Fruit fly (Drosophila melanogaster): ENCODE measurements around the gene CG9497.
A peak's percentile ranks its signal among the peaks of the same experiment; 100 is the strongest.

The CG9497 gene

dm6 chr2L:6341246-6341645, 7.0 kb downstream of the CG9497 start:
- TF ChIP-seq h (GFP tag; optimal IDR thresholded peaks at IDR 0.05) (no peak), HLH106 (tag; optimal IDR thresholded peaks at IDR 0.05) (no peak), Mio (GFP tag; optimal IDR thresholded peaks at IDR 0.05) (no peak), brk (GFP tag; optimal IDR thresholded peaks at IDR 0.05) (no peak), br (GFP tag; optimal IDR thresholded peaks at IDR 0.05) (no peak), Jra (GFP tag; optimal IDR thresholded peaks at IDR 0.05) (no peak), lola (GFP tag; optimal IDR thresholded peaks at IDR 0.05) (no peak), sv (GFP tag; optimal IDR thresholded peaks at IDR 0.05) (no peak), OdsH (GFP tag; optimal IDR thresholded peaks at IDR 0.05) (no peak)

DNA sequence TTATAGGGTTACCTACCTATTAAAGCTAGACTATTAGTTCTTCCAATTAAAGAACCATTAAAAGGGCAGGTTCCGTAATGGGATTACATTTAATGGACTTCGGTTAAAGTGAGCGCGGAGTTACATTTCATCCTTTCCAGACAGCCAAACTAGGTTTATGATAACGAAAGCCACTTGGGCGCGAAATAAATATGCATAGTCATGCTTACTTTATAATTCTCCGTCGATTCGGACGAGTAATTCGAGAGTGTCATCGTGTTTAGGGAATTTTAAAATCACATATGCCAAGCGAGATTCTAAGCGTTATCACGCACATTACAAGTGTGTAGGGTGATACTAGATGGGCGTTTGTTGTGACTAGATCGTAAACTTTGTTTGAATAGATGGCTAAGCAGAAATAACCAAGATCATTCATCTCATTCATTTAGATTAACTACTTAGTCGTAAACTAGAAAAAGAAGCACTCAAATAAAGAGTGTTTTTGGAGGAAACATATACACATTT, 8.0 kb downstream of the CG9497 start:
- TF ChIP-seq sage (GFP tag; optimal IDR thresholded peaks at IDR 0.05): no peak
- no peak for TF ChIP-seq Mio (GFP tag; optimal IDR thresholded peaks at IDR 0.05)

- TF ChIP-seq Hr78 (GFP tag; optimal IDR thresholded peaks at IDR 0.05): no peak
- no peak for TF ChIP-seq Hr83 (GFP tag; optimal IDR thresholded peaks at IDR 0.05; ENCODE audit: poor library complexity, severe bottlenecking)
- TF ChIP-seq Abd-B (GFP tag; optimal IDR thresholded peaks at IDR 0.05): no peak
- TF ChIP-seq tai (GFP tag; optimal IDR thresholded peaks at IDR 0.05): no peak
- TF ChIP-seq dl (GFP tag; optimal IDR thresholded peaks at IDR 0.05; ENCODE audit: insufficient read depth in 1 of 2, partially characterized antibody in 2 of 2): no peak
- no peak for TF ChIP-seq dsf (GFP tag; optimal IDR thresholded peaks at IDR 0.05; ENCODE audit: borderline replicate concordance)
- no peak for TF ChIP-seq N (GFP tag; optimal IDR thresholded peaks at IDR 0.05)
- no peak for TF ChIP-seq Rel (GFP tag; optimal IDR thresholded peaks at IDR 0.05)
- TF ChIP-seq Rel (tag; optimal IDR thresholded peaks at IDR 0.05): no peak
- TF ChIP-seq br (GFP tag; optimal IDR thresholded peaks at IDR 0.05): peak; percentile 55
- TF ChIP-seq Jra (GFP tag; optimal IDR thresholded peaks at IDR 0.05): no peak
- TF ChIP-seq usp (GFP tag; optimal IDR thresholded peaks at IDR 0.05): no peak
- TF ChIP-seq lola (GFP tag; optimal IDR thresholded peaks at IDR 0.05): peak; percentile 5
- TF ChIP-seq jim (GFP tag; optimal IDR thresholded peaks at IDR 0.05): no peak
- no peak for TF ChIP-seq pan (optimal IDR thresholded peaks at IDR 0.05)
- peak; percentile 8 for TF ChIP-seq CG32264 (GFP tag; optimal IDR thresholded peaks at IDR 0.05)
- TF ChIP-seq rgr (GFP tag; optimal IDR thresholded peaks at IDR 0.05): peak; percentile 38
- no peak for TF ChIP-seq brk (GFP tag; optimal IDR thresholded peaks at IDR 0.05)
- TF ChIP-seq Myc (optimal IDR thresholded peaks at IDR 0.05): no peak
- peak; percentile 54 for TF ChIP-seq Hnf4 (GFP tag; optimal IDR thresholded peaks at IDR 0.05)
- TF ChIP-seq sv (GFP tag; optimal IDR thresholded peaks at IDR 0.05): no peak
- no peak for TF ChIP-seq GATAd (GFP tag; optimal IDR thresholded peaks at IDR 0.05)
- no peak for TF ChIP-seq fru (GFP tag; optimal IDR thresholded peaks at IDR 0.05)
- TF ChIP-seq h (GFP tag; optimal IDR thresholded peaks at IDR 0.05): peak; percentile 32
- no peak for TF ChIP-seq Sp1 (GFP tag; optimal IDR thresholded peaks at IDR 0.05)
- peak; percentile 17 for TF ChIP-seq woc (GFP tag; optimal IDR thresholded peaks at IDR 0.05)
- peak; percentile 20 for TF ChIP-seq HLH106 (tag; optimal IDR thresholded peaks at IDR 0.05)
- TF ChIP-seq OdsH (GFP tag; optimal IDR thresholded peaks at IDR 0.05): peak; percentile 22
- TF ChIP-seq foxo (GFP tag; optimal IDR thresholded peaks at IDR 0.05): peak in 1 of 2 experiments; percentile 43
- TF ChIP-seq Dfd (GFP tag; optimal IDR thresholded peaks at IDR 0.05): no peak
- peak; percentile 35 for TF ChIP-seq Dif (GFP tag; optimal IDR thresholded peaks at IDR 0.05; ENCODE audit: partially characterized antibody)
- TF ChIP-seq Mio (GFP tag; optimal IDR thresholded peaks at IDR 0.05): no peak
- no peak for TF ChIP-seq CrebA (GFP tag; optimal IDR thresholded peaks at IDR 0.05; ENCODE audit: borderline replicate concordance)
- peak; percentile 2 for TF ChIP-seq dmrt93B (GFP tag; optimal IDR thresholded peaks at IDR 0.05)
- no peak for TF ChIP-seq sage (GFP tag; optimal IDR thresholded peaks at IDR 0.05)
- TF ChIP-seq ey (GFP tag; optimal IDR thresholded peaks at IDR 0.05): peak; percentile 50
- TF ChIP-seq Vsx2 (GFP tag; optimal IDR thresholded peaks at IDR 0.05; ENCODE audit: partially characterized antibody): no peak
- TF ChIP-seq psq (GFP tag; optimal IDR thresholded peaks at IDR 0.05): no peak
- no peak for TF ChIP-seq CG9705 (GFP tag; optimal IDR thresholded peaks at IDR 0.05)
Measured at dm6 chr2L:6339010-6339897, 9.0 kb downstream of the CG9497 start.
